Worm (Caenorhabditis elegans) whole organism, L4 larva: ENCODE results near the gene nas-28.

Source experiments
- D1046.2 ChIP-seq: fragments of 200-800 bp; sonication (Bioruptor generic); IDR thresholded peaks from 2 replicates; pipeline ENCODE4 v1.3.6; 2022; ENCODE audit warnings: missing genetic modification characterization, missing compliant biosample characterization
- F10B5.3 ChIP-seq: sonication (generic microtip); optimal IDR thresholded peaks from 2 replicates; lab custom pipeline; 2016; ENCODE audit warnings: mild to moderate bottlenecking, missing genetic modification characterization, missing compliant biosample characterization
- F37D6.2 ChIP-seq: sonication (generic microtip); optimal IDR thresholded peaks from 2 replicates; lab custom pipeline; 2016; ENCODE audit warnings: mild to moderate bottlenecking, missing genetic modification characterization, missing compliant biosample characterization
- F44E2.7 ChIP-seq: fragments of 200-800 bp; sonication (Bioruptor generic); IDR thresholded peaks from 2 replicates; pipeline ENCODE4 v2.1.2; 2022; ENCODE audit warnings: missing genetic modification characterization, missing compliant biosample characterization
- F49E8.2 ChIP-seq: sonication (generic microtip); optimal IDR thresholded peaks from 2 replicates; lab custom pipeline; 2016; ENCODE audit warnings: missing compliant biosample characterization, mild to moderate bottlenecking, missing genetic modification characterization, borderline replicate concordance
- Y105C5A.15 ChIP-seq: fragments of 200-800 bp; sonication (Bioruptor generic); IDR thresholded peaks from 2 replicates; pipeline ENCODE4 v1.3.6; 2022; ENCODE audit warnings: missing genetic modification characterization, missing compliant biosample characterization
- ZK546.5 ChIP-seq, 2 experiments: sonication (generic microtip); optimal IDR thresholded peaks; 2 replicates each; lab custom pipeline; 2017; ENCODE audit warnings: missing biosample characterization in 2 of 2, missing genetic modification characterization in 2 of 2
- arid-1 ChIP-seq: fragments of 200-800 bp; sonication (Bioruptor generic); conservative IDR thresholded peaks from 2 replicates; pipeline ENCODE4 v1.3.6; 2022; ENCODE audit warnings: missing genetic modification reagents, missing genetic modification characterization, missing compliant biosample characterization
- ceh-28 ChIP-seq: fragments of 150-350 bp; optimal IDR thresholded peaks from 2 replicates; lab custom pipeline; 2014; ENCODE audit warnings: missing biosample characterization, missing genetic modification reagents, missing genetic modification characterization
- ceh-32 ChIP-seq: sonication (generic microtip); optimal IDR thresholded peaks from 2 replicates; lab custom pipeline; 2016; ENCODE audit warnings: mild to moderate bottlenecking, missing genetic modification characterization, missing compliant biosample characterization; ENCODE audit not compliant: poor library complexity
- ceh-44 ChIP-seq: fragments of 200-800 bp; sonication (Bioruptor generic); IDR thresholded peaks from 2 replicates; pipeline ENCODE4 v1.3.6; 2022; ENCODE audit warnings: missing genetic modification reagents, missing genetic modification characterization, missing compliant biosample characterization
- ces-1 ChIP-seq: fragments of 150-350 bp; sonication (generic microtip); optimal IDR thresholded peaks from 4 replicates; lab custom pipeline; 2014; ENCODE audit warnings: missing biosample characterization, missing genetic modification reagents, missing genetic modification characterization
- cey-2 ChIP-seq: sonication (generic microtip); optimal IDR thresholded peaks from 3 replicates; lab custom pipeline; 2017; ENCODE audit warnings: missing genetic modification characterization, mild to moderate bottlenecking, missing compliant biosample characterization, antibody characterized with exemption, borderline replicate concordance; ENCODE audit not compliant: insufficient read depth
- daf-12 ChIP-seq: fragments of 150-350 bp; optimal IDR thresholded peaks from 2 replicates; lab custom pipeline; 2014; ENCODE audit warnings: missing biosample characterization, missing genetic modification reagents, missing genetic modification characterization
- daf-19 ChIP-seq: fragments of 200-800 bp; sonication (Bioruptor generic); conservative IDR thresholded peaks from 2 replicates; pipeline ENCODE4 v1.3.6; 2022; ENCODE audit warnings: missing genetic modification characterization, missing compliant biosample characterization
- dmd-8 ChIP-seq: fragments of 200-800 bp; sonication (Bioruptor generic); IDR thresholded peaks from 2 replicates; pipeline ENCODE4 v1.3.6; 2022; ENCODE audit warnings: missing genetic modification characterization, missing compliant biosample characterization
- dmd-9 ChIP-seq: fragments of 200-800 bp; sonication (Bioruptor generic); IDR thresholded peaks from 2 replicates; pipeline ENCODE4 v1.3.6; 2022; ENCODE audit warnings: missing genetic modification reagents, missing genetic modification characterization, missing compliant biosample characterization
- dpl-1 ChIP-seq: fragments of 150-350 bp; optimal IDR thresholded peaks from 2 replicates; lab custom pipeline; 2014; ENCODE audit warnings: missing biosample characterization, missing genetic modification reagents, missing genetic modification characterization
- egl-43 ChIP-seq: fragments of 200-800 bp; sonication (Bioruptor generic); IDR thresholded peaks from 2 replicates; pipeline ENCODE4 v1.3.6; 2022; ENCODE audit warnings: missing genetic modification reagents, missing genetic modification characterization, missing compliant biosample characterization
- fos-1 ChIP-seq: fragments of 150-350 bp; optimal IDR thresholded peaks from 2 replicates; lab custom pipeline; 2014; ENCODE audit warnings: missing biosample characterization, missing genetic modification characterization
- gei-8 ChIP-seq: fragments of 200-800 bp; sonication (Bioruptor generic); optimal IDR thresholded peaks from 2 replicates; lab custom pipeline; 2018; ENCODE audit warnings: mild to moderate bottlenecking, missing genetic modification characterization, missing compliant biosample characterization
- hif-1 ChIP-seq, 2 experiments: sonication (generic microtip); optimal IDR thresholded peaks; 2 replicates each; lab custom pipeline; 2016 to 2017; ENCODE audit warnings: missing compliant biosample characterization in 2 of 2, missing genetic modification characterization in 2 of 2, missing genetic modification reagents in 2 of 2, missing genotype in 2 of 2, mild to moderate bottlenecking in 1 of 2
- hlh-30 ChIP-seq: sonication (generic microtip); optimal IDR thresholded peaks from 2 replicates; lab custom pipeline; 2017; ENCODE audit warnings: antibody characterized with exemption, mild to moderate bottlenecking, missing genetic modification characterization, missing compliant biosample characterization; ENCODE audit not compliant: insufficient read depth
- hmg-1.1 ChIP-seq: fragments of 200-800 bp; sonication (Bioruptor generic); IDR thresholded peaks from 2 replicates; pipeline ENCODE4 v1.3.6; 2022; ENCODE audit warnings: missing genetic modification reagents, missing genetic modification characterization, missing compliant biosample characterization
- lin-1 ChIP-seq: fragments of 200-800 bp; sonication (Bioruptor generic); IDR thresholded peaks from 2 replicates; pipeline ENCODE4 v1.3.6; 2022; ENCODE audit warnings: missing genetic modification reagents, missing genetic modification characterization, missing compliant biosample characterization
- lin-38 ChIP-seq: fragments of 200-800 bp; sonication (Bioruptor generic); IDR thresholded peaks from 2 replicates; pipeline ENCODE4 v1.3.6; 2022; ENCODE audit warnings: missing genetic modification reagents, missing genetic modification characterization, missing compliant biosample characterization
- lir-3 ChIP-seq: sonication (generic microtip); optimal IDR thresholded peaks from 2 replicates; lab custom pipeline; 2016; ENCODE audit warnings: mild to moderate bottlenecking, missing genetic modification characterization, missing compliant biosample characterization
- lsy-2 ChIP-seq, 2 experiments: fragments of 150-350 bp in 1 of 2; sonication (generic microtip) in 1 of 2; optimal IDR thresholded peaks; 2 replicates each; lab custom pipeline; 2014 to 2017; ENCODE audit warnings: missing biosample characterization in 2 of 2, missing genetic modification characterization in 2 of 2
- madf-9 ChIP-seq: fragments of 200-800 bp; sonication (Bioruptor generic); conservative IDR thresholded peaks from 2 replicates; pipeline ENCODE4 v1.3.6; 2022; ENCODE audit warnings: missing genetic modification reagents, missing genetic modification characterization, missing compliant biosample characterization
- mdl-1 ChIP-seq, 2 experiments: fragments of 150-350 bp in 1 of 2; sonication (generic microtip) in 1 of 2; optimal IDR thresholded peaks; 2 replicates each; lab custom pipeline; 2014 to 2017; ENCODE audit warnings: missing biosample characterization in 2 of 2, missing genetic modification characterization in 2 of 2
- nhr-10 ChIP-seq: fragments of 150-350 bp; optimal IDR thresholded peaks from 2 replicates; lab custom pipeline; 2014; ENCODE audit warnings: missing biosample characterization, missing genetic modification characterization
- nhr-102 ChIP-seq: sonication (generic microtip); optimal IDR thresholded peaks from 2 replicates; lab custom pipeline; 2016; ENCODE audit warnings: mild to moderate bottlenecking, missing genetic modification characterization, moderate library complexity, missing compliant biosample characterization
- nhr-28 ChIP-seq: fragments of 150-350 bp; optimal IDR thresholded peaks from 2 replicates; lab custom pipeline; 2014; ENCODE audit warnings: missing biosample characterization, missing genetic modification characterization
- nhr-41 ChIP-seq: fragments of 200-800 bp; sonication (Bioruptor generic); IDR thresholded peaks from 2 replicates; pipeline ENCODE4 v1.3.6; 2022; ENCODE audit warnings: missing genetic modification reagents, missing genetic modification characterization, missing compliant biosample characterization
- nhr-42 ChIP-seq: fragments of 200-800 bp; sonication (Bioruptor generic); IDR thresholded peaks from 2 replicates; pipeline ENCODE4 v1.3.6; 2022; ENCODE audit warnings: missing genetic modification characterization, missing compliant biosample characterization
- nhr-48 ChIP-seq: sonication (generic microtip); optimal IDR thresholded peaks from 2 replicates; lab custom pipeline; 2016; ENCODE audit warnings: mild to moderate bottlenecking, missing genetic modification characterization, missing compliant biosample characterization
- nhr-76 ChIP-seq: fragments of 150-350 bp; optimal IDR thresholded peaks from 2 replicates; lab custom pipeline; 2014; ENCODE audit warnings: missing biosample characterization, missing genetic modification characterization
- nhr-77 ChIP-seq: fragments of 150-350 bp; optimal IDR thresholded peaks from 2 replicates; lab custom pipeline; 2014; ENCODE audit warnings: missing biosample characterization, missing genetic modification characterization
- pha-4 ChIP-seq, 2 experiments: fragments of 150-350 bp in 1 of 2; fragments of 200-800 bp in 1 of 2; sonication (Bioruptor generic) in 1 of 2; IDR thresholded peaks in 1 of 2; optimal IDR thresholded peaks in 1 of 2; 2 replicates each; pipeline versions ENCODE4 v1.3.6 to Lab custom; 2014 to 2022; ENCODE audit warnings: missing genetic modification characterization in 2 of 2, missing genetic modification reagents in 2 of 2, missing biosample characterization in 1 of 2, missing compliant biosample characterization in 1 of 2
- sdz-12 ChIP-seq: fragments of 200-800 bp; sonication (Bioruptor generic); optimal IDR thresholded peaks from 2 replicates; lab custom pipeline; 2018; ENCODE audit warnings: mild to moderate bottlenecking, missing genetic modification characterization, missing compliant biosample characterization
- set-16 ChIP-seq: fragments of 200-800 bp; sonication (Bioruptor generic); IDR thresholded peaks from 2 replicates; pipeline ENCODE4 v1.3.6; 2022; ENCODE audit warnings: missing genetic modification reagents, missing genetic modification characterization, missing compliant biosample characterization
- snpc-1.2 ChIP-seq: fragments of 200-800 bp; sonication (Bioruptor generic); IDR thresholded peaks from 2 replicates; pipeline ENCODE4 v1.3.6; 2022; ENCODE audit warnings: missing genetic modification reagents, missing genetic modification characterization, missing compliant biosample characterization
- spr-3 ChIP-seq: fragments of 200-800 bp; sonication (Bioruptor generic); optimal IDR thresholded peaks from 2 replicates; lab custom pipeline; 2018; ENCODE audit warnings: mild to moderate bottlenecking, missing genetic modification characterization, missing compliant biosample characterization
- tag-97 ChIP-seq: fragments of 200-800 bp; sonication (Bioruptor generic); IDR thresholded peaks from 2 replicates; pipeline ENCODE4 v1.3.6; 2022; ENCODE audit warnings: missing genetic modification characterization, missing compliant biosample characterization
- tra-1 ChIP-seq: fragments of 200-800 bp; sonication (Bioruptor generic); IDR thresholded peaks from 2 replicates; pipeline ENCODE4 v1.3.6; 2022; ENCODE audit warnings: missing genetic modification reagents, missing genetic modification characterization, missing compliant biosample characterization
- unc-130 ChIP-seq: sonication (generic microtip); optimal IDR thresholded peaks from 2 replicates; lab custom pipeline; 2016; ENCODE audit warnings: missing genetic modification reagents, missing genetic modification characterization, missing compliant biosample characterization
- unc-39 ChIP-seq: sonication (generic microtip); optimal IDR thresholded peaks from 2 replicates; lab custom pipeline; 2017; ENCODE audit warnings: missing biosample characterization, missing genetic modification characterization
- zfp-2 ChIP-seq: sonication (generic microtip); optimal IDR thresholded peaks from 2 replicates; lab custom pipeline; 2016; ENCODE audit warnings: mild to moderate bottlenecking, missing genetic modification characterization, missing compliant biosample characterization
- zfp-3 ChIP-seq: fragments of 200-800 bp; sonication (Bioruptor generic); conservative IDR thresholded peaks from 2 replicates; pipeline ENCODE4 v1.3.6; 2022; ENCODE audit warnings: missing genetic modification reagents, missing genetic modification characterization, missing compliant biosample characterization
- ztf-11 ChIP-seq: fragments of 150-350 bp; optimal IDR thresholded peaks from 2 replicates; lab custom pipeline; 2014; ENCODE audit warnings: missing biosample characterization, missing genetic modification characterization

The nas-28 gene

DNA sequence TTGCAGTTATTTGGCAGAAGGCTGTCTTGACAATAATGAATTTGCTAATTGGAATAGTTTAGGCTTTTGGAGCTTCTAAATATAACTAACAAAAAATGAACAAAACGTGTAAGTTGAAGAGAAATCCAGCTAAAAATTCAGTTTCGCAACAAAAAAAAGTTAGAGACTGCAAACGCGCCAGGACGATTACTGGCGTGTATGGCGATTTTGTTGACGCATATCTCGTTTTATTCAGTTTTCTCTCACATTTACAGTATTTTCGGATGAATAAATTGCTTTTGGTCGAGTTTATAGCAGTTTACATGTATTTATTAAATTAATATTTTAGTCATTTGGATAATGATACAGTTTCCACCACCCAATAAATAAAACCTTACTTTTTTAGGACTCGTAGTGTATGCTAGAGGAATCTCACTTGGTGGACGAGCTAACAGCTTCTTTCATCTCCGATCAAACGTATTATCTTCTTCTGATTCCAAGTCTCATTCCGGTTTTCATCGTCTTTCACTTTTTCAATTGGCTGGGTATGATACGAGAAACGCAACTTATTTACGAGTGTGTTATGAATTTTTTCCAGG lies 9.9 kb downstream of the nas-28 start, which contains the start of the genes abcf-3 and F42A10.5 (continued):
- TF ChIP-seq F44E2.7 (GFP tag; lab: Robert Waterston, UW) = no peak
- peak; percentile 74 for TF ChIP-seq dpl-1 (GFP tag; lab: Kevin White, UChicago)
- TF ChIP-seq madf-9 = no peak
- no peak for TF ChIP-seq F10B5.3 (tag; lab: Kevin White, UChicago)
- peak in 1 of 2 experiments; percentile 84 for TF ChIP-seq lsy-2 (tag; optimal IDR thresholded peaks at IDR 0.05; lab: Kevin White, UChicago)
- TF ChIP-seq sdz-12 (GFP tag; lab: Kevin White, UChicago) = no peak
- TF ChIP-seq ces-1 (GFP tag; lab: Kevin White, UChicago) = no peak
- TF ChIP-seq nhr-102 (tag; lab: Kevin White, UChicago) = peak; percentile 15
- TF ChIP-seq nhr-42 (GFP tag; lab: Robert Waterston, UW) = no peak
- TF ChIP-seq hlh-30 (tag; lab: Kevin White, UChicago) = peak; percentile 37
- TF ChIP-seq mdl-1 (tag; optimal IDR thresholded peaks at IDR 0.05; lab: Kevin White, UChicago) = no peak
- TF ChIP-seq hmg-1.1 (GFP tag; lab: Robert Waterston, UW) = 0 out of 2 replicates have a peak, but pooled peaks have one; percentile 29
- TF ChIP-seq ceh-44 (GFP tag; lab: Robert Waterston, UW) = no peak
- TF ChIP-seq zfp-3 (GFP tag; lab: Robert Waterston, UW) = no peak
- no peak for TF ChIP-seq daf-19
- no peak for TF ChIP-seq cey-2 (tag; lab: Kevin White, UChicago)
- TF ChIP-seq lir-3 (tag; lab: Kevin White, UChicago) = no peak
- TF ChIP-seq nhr-10 = no peak
- no peak for TF ChIP-seq ceh-32 (tag; lab: Kevin White, UChicago)
- TF ChIP-seq F49E8.2 = no peak
- TF ChIP-seq arid-1 = no peak
- TF ChIP-seq egl-43 (GFP tag; lab: Robert Waterston, UW) = no peak
- no peak for TF ChIP-seq gei-8 (GFP tag; lab: Kevin White, UChicago)
- no peak for TF ChIP-seq daf-12
- TF ChIP-seq tag-97 = no peak
- no peak for TF ChIP-seq ceh-28 (tag; lab: Kevin White, UChicago)
- TF ChIP-seq dmd-9 (GFP tag; lab: Robert Waterston, UW) = no peak
- TF ChIP-seq ZK546.5 (tag; optimal IDR thresholded peaks at IDR 0.05; lab: Kevin White, UChicago) = no peak
- peak; percentile 36 for TF ChIP-seq F37D6.2 (tag; lab: Kevin White, UChicago)
- TF ChIP-seq ztf-11 = no peak
- no peak for TF ChIP-seq tra-1
- TF ChIP-seq nhr-28 (tag; lab: Kevin White, UChicago) = no peak
- TF ChIP-seq unc-39 (tag; lab: Kevin White, UChicago) = no peak
- no peak for TF ChIP-seq pha-4 (GFP tag; IDR thresholded peaks at IDR 0.05; lab: Robert Waterston, UW)
- TF ChIP-seq pha-4 (tag; optimal IDR thresholded peaks at IDR 0.05; lab: Kevin White, UChicago) = peak; percentile 30
- TF ChIP-seq nhr-77 (tag; lab: Kevin White, UChicago) = peak; percentile 72
- no peak for TF ChIP-seq set-16 (GFP tag; lab: Robert Waterston, UW)
- TF ChIP-seq unc-130 (GFP tag; lab: Kevin White, UChicago) = no peak
- no peak for TF ChIP-seq snpc-1.2 (GFP tag; lab: Robert Waterston, UW)
- no peak for TF ChIP-seq nhr-41 (GFP tag; lab: Robert Waterston, UW)
- TF ChIP-seq hif-1 (tag; optimal IDR thresholded peaks at IDR 0.05; lab: Kevin White, UChicago) = peak in 1 of 2 experiments; percentile 65
- no peak for TF ChIP-seq spr-3 (GFP tag; lab: Kevin White, UChicago)
- no peak for TF ChIP-seq zfp-2 (tag; lab: Kevin White, UChicago)
- no peak for TF ChIP-seq nhr-76
- no peak for TF ChIP-seq nhr-48 (tag; lab: Kevin White, UChicago)
- no peak for TF ChIP-seq dmd-8 (GFP tag; lab: Robert Waterston, UW)
- TF ChIP-seq fos-1 = no peak
- TF ChIP-seq lin-1 (GFP tag; lab: Robert Waterston, UW) = no peak
- TF ChIP-seq D1046.2 = no peak
- no peak; the same call in 1 of the 2 replicates for TF ChIP-seq lin-38 (GFP tag; lab: Robert Waterston, UW)
- TF ChIP-seq Y105C5A.15 = no peak
